Fruit fly (Drosophila melanogaster): ENCODE measurements around the gene CG10336.

CG10336 gene

dm6 chr2L:18694724-18695105 is 5.4 kb downstream of the CG10336 start (continued):
- no peak for TF ChIP-seq crp (GFP tag; optimal IDR thresholded peaks at IDR 0.05)
- no peak for TF ChIP-seq tx (GFP tag; optimal IDR thresholded peaks at IDR 0.05)
- TF ChIP-seq CG9932 (GFP tag; IDR thresholded peaks at IDR 0.05), result peak; percentile 29; the same call in 1 of the 2 replicates
- no peak for TF ChIP-seq pita (GFP tag; optimal IDR thresholded peaks at IDR 0.05)
- TF ChIP-seq al (GFP tag; IDR thresholded peaks at IDR 0.05), result 0 out of 2 replicates have a peak, but pooled peaks have one; percentile 26
- TF ChIP-seq twi (tag; optimal IDR thresholded peaks at IDR 0.05), result no peak
- TF ChIP-seq jigr1 (GFP tag; IDR thresholded peaks at IDR 0.05), result no peak
- TF ChIP-seq Mad (GFP tag; optimal IDR thresholded peaks at IDR 0.05), result peak; percentile 11
- TF ChIP-seq ind (GFP tag; optimal IDR thresholded peaks at IDR 0.05), result peak; percentile 22
- TF ChIP-seq gsb-n (tag; optimal IDR thresholded peaks at IDR 0.05), result no peak
- no peak for TF ChIP-seq CG42726 (GFP tag; IDR thresholded peaks at IDR 0.05; ENCODE audit: partially characterized antibody)
- TF ChIP-seq HmgZ (tag; optimal IDR thresholded peaks at IDR 0.05), result no peak
- no peak for TF ChIP-seq GATAe (GFP tag; conservative IDR thresholded peaks at IDR 0.05)
- TF ChIP-seq dmrt11E (tag; optimal IDR thresholded peaks at IDR 0.05), result peak; percentile 18
- TF ChIP-seq Hsf (GFP tag; optimal IDR thresholded peaks at IDR 0.05), result peak; percentile 31
- no peak for TF ChIP-seq amos (GFP tag; IDR thresholded peaks at IDR 0.05; ENCODE audit: partially characterized antibody)
- no peak for TF ChIP-seq gfzf (GFP tag; optimal IDR thresholded peaks at IDR 0.05)
- TF ChIP-seq CG6654 (GFP tag; optimal IDR thresholded peaks at IDR 0.05), result no peak
- TF ChIP-seq CG16815 (GFP tag; optimal IDR thresholded peaks at IDR 0.05), result no peak
- TF ChIP-seq Oli (tag; optimal IDR thresholded peaks at IDR 0.05), result peak; percentile 31
- no peak for TF ChIP-seq Spps (tag; optimal IDR thresholded peaks at IDR 0.05)
- peak; percentile 21 for TF ChIP-seq pum (GFP tag; optimal IDR thresholded peaks at IDR 0.05)
- TF ChIP-seq ATbp (GFP tag; optimal IDR thresholded peaks at IDR 0.05), result peak; percentile 43
- TF ChIP-seq Atf6 (GFP tag; IDR thresholded peaks at IDR 0.05), result peak; percentile 56
- TF ChIP-seq CG4404 (GFP tag; IDR thresholded peaks at IDR 0.05), result no peak
- TF ChIP-seq Dbx (GFP tag; IDR thresholded peaks at IDR 0.05), result no peak
- no peak for TF ChIP-seq sna (GFP tag; IDR thresholded peaks at IDR 0.05; ENCODE audit: partially characterized antibody)
- no peak for TF ChIP-seq CG4282 (GFP tag; optimal IDR thresholded peaks at IDR 0.05)
- no peak for TF ChIP-seq HLHmδ (GFP tag; optimal IDR thresholded peaks at IDR 0.05)
- TF ChIP-seq sima (GFP tag; optimal IDR thresholded peaks at IDR 0.05), result no peak
- no peak for TF ChIP-seq HLH54F (GFP tag; optimal IDR thresholded peaks at IDR 0.05)
- TF ChIP-seq Hr3 (GFP tag; optimal IDR thresholded peaks at IDR 0.05), result no peak
- TF ChIP-seq shn (GFP tag; optimal IDR thresholded peaks at IDR 0.05), result no peak
- TF ChIP-seq seq (GFP tag; IDR thresholded peaks at IDR 0.05), result no peak
- TF ChIP-seq Bdp1 (GFP tag; optimal IDR thresholded peaks at IDR 0.05), result no peak
- TF ChIP-seq bab2 (GFP tag; optimal IDR thresholded peaks at IDR 0.05), result peak; percentile 6
- no peak for TF ChIP-seq Meics (GFP tag; optimal IDR thresholded peaks at IDR 0.05)
- TF ChIP-seq zen (tag; optimal IDR thresholded peaks at IDR 0.05), result no peak
- TF ChIP-seq CG17829 (tag; optimal IDR thresholded peaks at IDR 0.05), result no peak
- TF ChIP-seq grau (tag; optimal IDR thresholded peaks at IDR 0.05), result peak; percentile 14
- no peak for TF ChIP-seq CG15073 (GFP tag; optimal IDR thresholded peaks at IDR 0.05)
- TF ChIP-seq Awh (GFP tag; IDR thresholded peaks at IDR 0.05), result no peak
- TF ChIP-seq CG11696 (GFP tag; IDR thresholded peaks at IDR 0.05), result peak; percentile 27; the same call in 1 of the 2 replicates
- no peak for TF ChIP-seq CG14860 (GFP tag; IDR thresholded peaks at IDR 0.05; ENCODE audit: partially characterized antibody)
- no peak for TF ChIP-seq Optix (GFP tag; IDR thresholded peaks at IDR 0.05)
- no peak for TF ChIP-seq CG10431 (GFP tag; optimal IDR thresholded peaks at IDR 0.05)
- no peak for TF ChIP-seq Dp (GFP tag; optimal IDR thresholded peaks at IDR 0.05)
- TF ChIP-seq chinmo (GFP tag; IDR thresholded peaks at IDR 0.05; ENCODE audit: partially characterized antibody), result no peak
- no peak for TF ChIP-seq lola (GFP tag; optimal IDR thresholded peaks at IDR 0.05)
- TF ChIP-seq CG6791 (GFP tag; IDR thresholded peaks at IDR 0.05; ENCODE audit: partially characterized antibody), result no peak
- no peak for TF ChIP-seq CG13894 (tag; optimal IDR thresholded peaks at IDR 0.05)
